Fruit fly (Drosophila melanogaster): Measurements from ENCODE around the gene Pi3K92E.

DNA sequence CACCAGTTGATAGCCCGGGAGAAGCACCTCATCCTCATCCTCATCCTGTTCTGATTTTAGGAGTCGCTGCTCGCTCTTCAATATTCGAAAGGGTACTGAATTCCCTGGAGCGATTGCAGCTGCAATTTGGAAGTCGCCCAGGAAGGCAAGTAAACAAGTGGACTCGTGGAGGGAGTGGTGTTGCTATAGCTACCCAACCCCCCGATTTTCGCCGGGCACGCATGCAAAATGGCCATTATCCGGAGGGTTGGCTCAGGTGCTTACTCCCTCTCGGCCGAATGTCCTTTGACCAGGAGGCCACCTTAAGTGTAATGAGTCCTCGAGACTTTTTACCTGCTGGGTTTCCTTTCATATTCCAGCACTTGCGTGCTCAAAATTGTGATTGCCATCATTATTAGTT, 17.7 kb downstream of the Pi3K92E start, which contains the start of gene CG15923:
- TF ChIP-seq CG5204 (GFP tag; optimal IDR thresholded peaks at IDR 0.05) (no peak), Clk (GFP tag; optimal IDR thresholded peaks at IDR 0.05) (no peak), toe (GFP tag; optimal IDR thresholded peaks at IDR 0.05) (no peak), CG11617 (GFP tag; optimal IDR thresholded peaks at IDR 0.05) (no peak), pad (GFP tag; optimal IDR thresholded peaks at IDR 0.05) (no peak), bab1 (GFP tag; optimal IDR thresholded peaks at IDR 0.05) (no peak), cic (GFP tag; optimal IDR thresholded peaks at IDR 0.05) (no peak), CG33017 (tag; optimal IDR thresholded peaks at IDR 0.05) (no peak), CG7101 (tag; optimal IDR thresholded peaks at IDR 0.05) (no peak), CG14711 (tag; optimal IDR thresholded peaks at IDR 0.05) (no peak), Crg-1 (GFP tag; optimal IDR thresholded peaks at IDR 0.05) (no peak), CG1620 (GFP tag; optimal IDR thresholded peaks at IDR 0.05) (no peak), CG12768 (GFP tag; optimal IDR thresholded peaks at IDR 0.05) (no peak)
